Worm (Caenorhabditis elegans): ENCODE measurements around the gene fubl-2.

Gene fubl-2

ce11 chrIII:7083106-7083505, 4.4 kb downstream of the fubl-2 start:
- no peak for TF ChIP-seq ceh-45 (GFP tag; IDR thresholded peaks at IDR 0.05)
- no peak for TF ChIP-seq ceh-24 (tag; optimal IDR thresholded peaks at IDR 0.05)
- TF ChIP-seq fax-1 (tag; optimal IDR thresholded peaks at IDR 0.05) = no peak
- TF ChIP-seq pha-2 (tag; optimal IDR thresholded peaks at IDR 0.05) = no peak
- no peak for TF ChIP-seq ref-2 (tag; optimal IDR thresholded peaks at IDR 0.05)
- no peak for TF ChIP-seq che-1 (tag; optimal IDR thresholded peaks at IDR 0.05)
- TF ChIP-seq elt-4 (tag; optimal IDR thresholded peaks at IDR 0.05) = no peak
- no peak for TF ChIP-seq ztf-16 (tag; optimal IDR thresholded peaks at IDR 0.05)
- TF ChIP-seq nhr-11 (tag; optimal IDR thresholded peaks at IDR 0.05) = no peak
- no peak for TF ChIP-seq nhr-232 (tag; optimal IDR thresholded peaks at IDR 0.05)
- TF ChIP-seq hlh-6 (tag; optimal IDR thresholded peaks at IDR 0.05) = no peak
- TF ChIP-seq sox-4 (tag; optimal IDR thresholded peaks at IDR 0.05) = no peak
- TF ChIP-seq unc-55 (GFP tag; optimal IDR thresholded peaks at IDR 0.05) = no peak
- no peak for TF ChIP-seq madf-2 (tag; optimal IDR thresholded peaks at IDR 0.05)

DNA sequence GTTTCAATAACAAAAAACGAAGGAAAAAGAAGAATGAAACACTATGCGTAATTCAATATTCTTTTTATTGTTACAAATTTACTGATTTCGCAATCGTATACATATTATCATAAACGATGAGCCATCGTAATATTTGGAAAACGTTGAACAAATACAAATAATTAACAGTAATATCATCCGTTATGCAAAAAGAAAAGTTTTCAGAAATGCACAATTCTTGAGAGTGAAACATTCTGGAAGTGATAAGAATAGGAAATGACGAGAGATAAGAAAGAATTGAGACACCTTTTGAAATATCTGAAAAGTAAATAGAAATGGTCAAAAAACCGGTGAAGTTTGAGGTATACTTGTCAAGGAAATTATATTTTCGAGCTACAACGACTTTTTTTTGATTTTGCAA, 6.1 kb downstream of the fubl-2 start:
- TF ChIP-seq ama-1 (optimal IDR thresholded peaks at IDR 0.05) (no peak), elt-4 (tag; optimal IDR thresholded peaks at IDR 0.05) (no peak), F13H6.1 (tag; optimal IDR thresholded peaks at IDR 0.05) (no peak), elt-2 (tag; optimal IDR thresholded peaks at IDR 0.05) (peak; percentile 24)

ce11 chrIII:7080689-7081088, 6.9 kb downstream of the fubl-2 start, which contains the start of gene ZK418.7:
TSS of gene ZK418.7 (minus strand) at chrIII:7080789.
- TF ChIP-seq unc-42 (tag; optimal IDR thresholded peaks at IDR 0.05) (no peak), che-1 (tag; optimal IDR thresholded peaks at IDR 0.05) (no peak), ama-1 (optimal IDR thresholded peaks at IDR 0.05) (no peak), madf-2 (tag; optimal IDR thresholded peaks at IDR 0.05) (no peak), ceh-48 (tag; optimal IDR thresholded peaks at IDR 0.05) (no peak), hlh-13 (GFP tag; optimal IDR thresholded peaks at IDR 0.05) (no peak), gmeb-2 (tag; optimal IDR thresholded peaks at IDR 0.05) (no peak), ztf-16 (tag; optimal IDR thresholded peaks at IDR 0.05) (no peak), tbx-7 (tag; optimal IDR thresholded peaks at IDR 0.05) (no peak), npax-4 (tag; optimal IDR thresholded peaks at IDR 0.05) (no peak), dmd-4 (tag; optimal IDR thresholded peaks at IDR 0.05; ENCODE audit: borderline replicate concordance) (no peak)

DNA sequence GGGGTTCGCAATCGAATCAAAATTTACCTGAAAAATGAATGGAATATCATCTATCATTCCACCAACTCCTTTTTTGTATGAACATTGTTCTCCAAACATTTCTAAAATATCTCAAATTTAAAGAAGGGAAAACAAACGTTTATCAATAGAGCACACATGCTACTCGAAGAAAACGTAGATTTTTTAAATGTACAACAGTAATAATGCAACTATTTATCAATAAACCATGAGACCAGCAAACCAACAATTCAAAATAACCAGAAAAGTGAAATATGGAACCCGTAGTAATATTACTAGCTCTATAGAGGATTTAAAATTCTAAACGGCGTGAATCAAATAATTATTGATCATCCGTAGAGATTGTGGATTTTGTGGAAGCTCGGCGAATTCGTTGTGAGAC, 8.8 kb downstream of the fubl-2 start, which contains the start of gene ZK418.6:
TSS of gene ZK418.6 (minus strand) at position 101 of the 400 bp plus-strand sequence.
- TF ChIP-seq pag-3 (tag; optimal IDR thresholded peaks at IDR 0.05; ENCODE audit: borderline replicate concordance) = no peak
- no peak for TF ChIP-seq pqm-1 (tag; optimal IDR thresholded peaks at IDR 0.05)
- TF ChIP-seq hlh-13 (GFP tag; optimal IDR thresholded peaks at IDR 0.05) = no peak
- no peak for TF ChIP-seq ceh-45 (GFP tag; IDR thresholded peaks at IDR 0.05)
- no peak for TF ChIP-seq ceh-14 (tag; optimal IDR thresholded peaks at IDR 0.05)
- no peak for TF ChIP-seq ets-4 (tag; optimal IDR thresholded peaks at IDR 0.05)
- no peak for TF ChIP-seq ceh-24 (tag; optimal IDR thresholded peaks at IDR 0.05)
- TF ChIP-seq elt-2 (tag; optimal IDR thresholded peaks at IDR 0.05) = no peak
- TF ChIP-seq gmeb-2 (tag; optimal IDR thresholded peaks at IDR 0.05) = no peak
- no peak for TF ChIP-seq ceh-9 (tag; optimal IDR thresholded peaks at IDR 0.05)
- TF ChIP-seq pat-9 (tag; optimal IDR thresholded peaks at IDR 0.05) = no peak
- no peak for TF ChIP-seq C08G9.2 (tag; optimal IDR thresholded peaks at IDR 0.05)
- no peak for TF ChIP-seq hlh-8 (tag; optimal IDR thresholded peaks at IDR 0.05)
- TF ChIP-seq npax-4 (tag; optimal IDR thresholded peaks at IDR 0.05) = no peak
- TF ChIP-seq ceh-19 (GFP tag; optimal IDR thresholded peaks at IDR 0.05) = no peak

DNA sequence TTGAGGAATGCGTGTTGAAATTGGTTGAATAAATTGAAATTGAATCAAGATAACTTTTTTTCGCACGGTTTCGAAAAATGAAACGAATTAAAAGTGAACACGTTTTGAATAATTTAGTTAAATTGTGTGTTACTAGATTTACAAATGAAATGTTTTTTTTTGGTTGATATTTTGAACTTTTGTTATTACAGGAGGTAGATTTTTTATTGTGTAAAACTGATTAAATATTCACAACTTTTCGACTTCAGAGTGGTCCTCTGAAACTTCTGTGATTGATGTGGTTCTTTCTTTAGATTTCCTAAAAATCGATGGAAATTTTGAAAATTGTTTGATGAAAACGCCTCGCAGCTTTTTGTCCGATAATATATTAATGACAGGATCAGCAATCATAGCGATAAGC, 11.2 kb downstream of the fubl-2 start, which contains the start of gene ZK418.13:
TSS of gene ZK418.13 (minus strand) at position 101 of the 400 bp plus-strand sequence.
- no peak for TF ChIP-seq ets-4 (tag; optimal IDR thresholded peaks at IDR 0.05)
- TF ChIP-seq lim-6 (tag; optimal IDR thresholded peaks at IDR 0.05) = no peak
- no peak for TF ChIP-seq pha-4 (tag; optimal IDR thresholded peaks at IDR 0.05)
- no peak for TF ChIP-seq ceh-9 (tag; optimal IDR thresholded peaks at IDR 0.05)
- no peak for TF ChIP-seq C38D4.7 (GFP tag; optimal IDR thresholded peaks at IDR 0.05)
- no peak for TF ChIP-seq npax-4 (tag; optimal IDR thresholded peaks at IDR 0.05)
